Worm (Caenorhabditis elegans) whole organism, L4 larva: ENCODE measurements around the gene clec-173.
A peak's percentile ranks its signal among the peaks of the same experiment; 100 is the strongest.
"Not testable (repeated sequence)": the region's sequence is repeated elsewhere in the genome, so short reads cannot be mapped to it uniquely, and the experiment has no call there.

Experiments
- R02D3.7 ChIP-seq: fragments of 150-350 bp; sonication (generic microtip); optimal IDR thresholded peaks from 3 replicates; lab custom pipeline; 2014; ENCODE audit warnings: missing biosample characterization, missing genetic modification characterization
- T26A8.4 ChIP-seq: fragments of 200-800 bp; sonication (Bioruptor generic); IDR thresholded peaks from 2 replicates; pipeline ENCODE4 v1.3.6; 2022; ENCODE audit warnings: missing genetic modification characterization, missing compliant biosample characterization
- Y105C5A.15 ChIP-seq: fragments of 200-800 bp; sonication (Bioruptor generic); IDR thresholded peaks from 2 replicates; pipeline ENCODE4 v1.3.6; 2022; ENCODE audit warnings: missing genetic modification characterization, missing compliant biosample characterization
- ZK546.5 ChIP-seq, 2 experiments: sonication (generic microtip); optimal IDR thresholded peaks; 2 replicates each; lab custom pipeline; 2017; ENCODE audit warnings: missing biosample characterization in 2 of 2, missing genetic modification characterization in 2 of 2
- aha-1 ChIP-seq: fragments of 150-350 bp; peaks from one replicate; lab custom pipeline; 2014; ENCODE audit warnings: missing biosample characterization, missing genetic modification characterization
- attf-4 ChIP-seq: sonication (generic microtip); optimal IDR thresholded peaks from 3 replicates; lab custom pipeline; 2017; ENCODE audit warnings: missing biosample characterization, missing genetic modification characterization
- ceh-28 ChIP-seq: fragments of 150-350 bp; optimal IDR thresholded peaks from 2 replicates; lab custom pipeline; 2014; ENCODE audit warnings: missing biosample characterization, missing genetic modification reagents, missing genetic modification characterization
- ceh-62 ChIP-seq: sonication (generic microtip); optimal IDR thresholded peaks from 2 replicates; lab custom pipeline; 2017; ENCODE audit warnings: missing biosample characterization, missing genetic modification characterization
- daf-19 ChIP-seq: fragments of 200-800 bp; sonication (Bioruptor generic); conservative IDR thresholded peaks from 2 replicates; pipeline ENCODE4 v1.3.6; 2022; ENCODE audit warnings: missing genetic modification characterization, missing compliant biosample characterization
- dmd-6 ChIP-seq: fragments of 200-800 bp; sonication (Bioruptor generic); IDR thresholded peaks from 2 replicates; pipeline ENCODE4 v1.3.6; 2022; ENCODE audit warnings: missing genetic modification reagents, missing genetic modification characterization, missing compliant biosample characterization
- dmd-9 ChIP-seq: fragments of 200-800 bp; sonication (Bioruptor generic); IDR thresholded peaks from 2 replicates; pipeline ENCODE4 v1.3.6; 2022; ENCODE audit warnings: missing genetic modification reagents, missing genetic modification characterization, missing compliant biosample characterization
- dpl-1 ChIP-seq: fragments of 150-350 bp; optimal IDR thresholded peaks from 2 replicates; lab custom pipeline; 2014; ENCODE audit warnings: missing biosample characterization, missing genetic modification reagents, missing genetic modification characterization
- dve-1 ChIP-seq: sonication (generic microtip); optimal IDR thresholded peaks from 2 replicates; lab custom pipeline; 2017; ENCODE audit warnings: antibody characterized with exemption, mild to moderate bottlenecking, missing genetic modification characterization, missing compliant biosample characterization; ENCODE audit not compliant: insufficient read depth
- egl-43 ChIP-seq: fragments of 200-800 bp; sonication (Bioruptor generic); IDR thresholded peaks from 2 replicates; pipeline ENCODE4 v1.3.6; 2022; ENCODE audit warnings: missing genetic modification reagents, missing genetic modification characterization, missing compliant biosample characterization
- hlh-11 ChIP-seq: fragments of 200-800 bp; sonication (Bioruptor generic); optimal IDR thresholded peaks from 2 replicates; lab custom pipeline; 2018; ENCODE audit warnings: mild to moderate bottlenecking, missing genetic modification characterization, missing compliant biosample characterization
- jun-1 ChIP-seq: fragments of 150-350 bp; optimal IDR thresholded peaks from 2 replicates; lab custom pipeline; 2014; ENCODE audit warnings: missing biosample characterization, missing genetic modification reagents, missing genetic modification characterization
- lim-7 ChIP-seq: fragments of 200-800 bp; sonication (Bioruptor generic); IDR thresholded peaks from 2 replicates; pipeline ENCODE4 v1.3.6; 2022; ENCODE audit warnings: missing genetic modification characterization, missing compliant biosample characterization
- lin-1 ChIP-seq: fragments of 200-800 bp; sonication (Bioruptor generic); IDR thresholded peaks from 2 replicates; pipeline ENCODE4 v1.3.6; 2022; ENCODE audit warnings: missing genetic modification reagents, missing genetic modification characterization, missing compliant biosample characterization
- lin-13 ChIP-seq: fragments of 150-350 bp; optimal IDR thresholded peaks from 2 replicates; lab custom pipeline; 2014; ENCODE audit warnings: missing biosample characterization, missing genetic modification reagents, missing genetic modification characterization
- lin-38 ChIP-seq: fragments of 200-800 bp; sonication (Bioruptor generic); IDR thresholded peaks from 2 replicates; pipeline ENCODE4 v1.3.6; 2022; ENCODE audit warnings: missing genetic modification reagents, missing genetic modification characterization, missing compliant biosample characterization
- lir-3 ChIP-seq: sonication (generic microtip); optimal IDR thresholded peaks from 2 replicates; lab custom pipeline; 2016; ENCODE audit warnings: mild to moderate bottlenecking, missing genetic modification characterization, missing compliant biosample characterization
- mep-1 ChIP-seq: fragments of 150-350 bp; sonication (generic microtip); optimal IDR thresholded peaks from 3 replicates; lab custom pipeline; 2014; ENCODE audit warnings: missing biosample characterization, missing genetic modification characterization
- nhr-102 ChIP-seq: sonication (generic microtip); optimal IDR thresholded peaks from 2 replicates; lab custom pipeline; 2016; ENCODE audit warnings: mild to moderate bottlenecking, missing genetic modification characterization, moderate library complexity, missing compliant biosample characterization
- nhr-11 ChIP-seq: fragments of 150-350 bp; optimal IDR thresholded peaks from 2 replicates; lab custom pipeline; 2014; ENCODE audit warnings: missing biosample characterization, missing genetic modification characterization
- nhr-28 ChIP-seq: fragments of 150-350 bp; optimal IDR thresholded peaks from 2 replicates; lab custom pipeline; 2014; ENCODE audit warnings: missing biosample characterization, missing genetic modification characterization
- nhr-48 ChIP-seq: sonication (generic microtip); optimal IDR thresholded peaks from 2 replicates; lab custom pipeline; 2016; ENCODE audit warnings: mild to moderate bottlenecking, missing genetic modification characterization, missing compliant biosample characterization
- set-16 ChIP-seq: fragments of 200-800 bp; sonication (Bioruptor generic); IDR thresholded peaks from 2 replicates; pipeline ENCODE4 v1.3.6; 2022; ENCODE audit warnings: missing genetic modification reagents, missing genetic modification characterization, missing compliant biosample characterization
- spr-3 ChIP-seq: fragments of 200-800 bp; sonication (Bioruptor generic); optimal IDR thresholded peaks from 2 replicates; lab custom pipeline; 2018; ENCODE audit warnings: mild to moderate bottlenecking, missing genetic modification characterization, missing compliant biosample characterization
- unc-130 ChIP-seq: sonication (generic microtip); optimal IDR thresholded peaks from 2 replicates; lab custom pipeline; 2016; ENCODE audit warnings: missing genetic modification reagents, missing genetic modification characterization, missing compliant biosample characterization
- unc-39 ChIP-seq: sonication (generic microtip); optimal IDR thresholded peaks from 2 replicates; lab custom pipeline; 2017; ENCODE audit warnings: missing biosample characterization, missing genetic modification characterization
- unc-62 ChIP-seq, 3 experiments: fragments of 150-350 bp in 1 of 3; sonication (generic microtip); optimal IDR thresholded peaks in 2 of 3; peaks in 1 of 3; 1 replicate in 1 of 3; 2 replicates in 2 of 3; lab custom pipeline; 2014 to 2017; ENCODE audit warnings: missing biosample characterization in 3 of 3, missing genetic modification characterization in 3 of 3, missing genetic modification reagents in 3 of 3, missing genotype in 1 of 3
- zfp-2 ChIP-seq: sonication (generic microtip); optimal IDR thresholded peaks from 2 replicates; lab custom pipeline; 2016; ENCODE audit warnings: mild to moderate bottlenecking, missing genetic modification characterization, missing compliant biosample characterization
- zip-11 ChIP-seq: fragments of 200-800 bp; sonication (Bioruptor generic); IDR thresholded peaks from 2 replicates; pipeline ENCODE4 v1.3.6; 2022; ENCODE audit warnings: missing genetic modification characterization, missing compliant biosample characterization
- ztf-11 ChIP-seq: fragments of 150-350 bp; optimal IDR thresholded peaks from 2 replicates; lab custom pipeline; 2014; ENCODE audit warnings: missing biosample characterization, missing genetic modification characterization
- ztf-7 ChIP-seq: fragments of 150-350 bp; optimal IDR thresholded peaks from 2 replicates; lab custom pipeline; 2014; ENCODE audit warnings: missing biosample characterization, missing genetic modification characterization

Gene clec-173

DNA sequence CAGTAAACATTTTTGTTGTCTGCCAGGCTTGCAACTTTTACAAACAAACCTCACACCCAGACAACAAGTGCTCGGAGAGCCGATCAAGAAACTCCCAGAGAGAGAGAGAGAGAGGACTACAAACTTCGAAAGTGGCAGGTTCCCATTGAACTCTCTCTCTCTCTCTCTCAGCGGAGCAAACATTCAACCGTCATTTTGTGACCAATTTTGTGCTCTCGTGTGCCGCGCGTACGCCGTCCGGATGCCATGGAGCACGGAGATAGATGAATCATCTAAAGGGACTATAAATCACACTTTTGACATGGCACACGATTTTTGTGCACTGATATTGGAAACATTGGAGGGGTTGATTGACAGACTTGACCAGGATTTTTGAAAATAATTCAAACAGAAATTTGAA is 41.4 kb upstream of the clec-173 start:
- TF ChIP-seq nhr-48 (no peak), ceh-28 (no peak), nhr-28 (tag; lab: Kevin White, UChicago) (peak; percentile 9)

DNA sequence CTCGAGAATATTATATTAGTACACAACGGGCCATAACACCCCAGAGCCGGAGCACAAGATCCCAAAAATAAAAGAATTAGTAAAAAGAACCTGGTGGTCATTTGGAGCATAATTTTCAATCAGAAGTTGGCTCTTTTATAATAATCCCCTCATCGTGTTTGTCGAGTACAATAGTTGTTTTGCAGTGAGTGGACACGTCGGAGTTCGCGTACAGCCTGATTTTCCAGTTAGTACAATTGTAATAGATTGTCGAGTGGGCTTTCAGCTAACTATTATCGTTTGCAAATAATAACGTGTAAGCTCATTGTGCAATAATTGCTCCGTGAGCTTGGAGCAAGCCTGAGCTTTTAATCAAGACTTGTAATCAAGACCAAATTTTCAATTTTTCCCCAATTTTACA is 40.0 kb upstream of the clec-173 start, which contains the start of gene W08E12.9:
W08E12.9 (minus strand) TSS at position 101 of the 400 bp plus-strand sequence.
- TF ChIP-seq nhr-28 (tag; lab: Kevin White, UChicago) (no peak), nhr-11 (no peak), lin-1 (GFP tag; lab: Robert Waterston, UW) (no peak), ZK546.5 (tag; optimal IDR thresholded peaks at IDR 0.05; lab: Kevin White, UChicago) (no peak), R02D3.7 (no peak), lim-7 (GFP tag; lab: Robert Waterston, UW) (no peak), unc-130 (GFP tag; lab: Kevin White, UChicago) (no peak), dpl-1 (GFP tag; lab: Kevin White, UChicago) (no peak), dmd-6 (GFP tag; lab: Robert Waterston, UW) (no peak), aha-1 (tag; lab: Kevin White, UChicago) (no peak), zip-11 (GFP tag; lab: Robert Waterston, UW) (no peak), Y105C5A.15 (GFP tag; lab: Robert Waterston, UW) (no peak), ztf-11 (tag; lab: Kevin White, UChicago) (no peak), dve-1 (no peak), T26A8.4 (GFP tag; lab: Robert Waterston, UW) (no peak), lir-3 (tag; lab: Kevin White, UChicago) (no peak), ceh-62 (no peak), daf-19 (GFP tag; lab: Robert Waterston, UW) (no peak), zfp-2 (tag; lab: Kevin White, UChicago) (no peak), ztf-7 (tag; lab: Kevin White, UChicago) (no peak)

DNA sequence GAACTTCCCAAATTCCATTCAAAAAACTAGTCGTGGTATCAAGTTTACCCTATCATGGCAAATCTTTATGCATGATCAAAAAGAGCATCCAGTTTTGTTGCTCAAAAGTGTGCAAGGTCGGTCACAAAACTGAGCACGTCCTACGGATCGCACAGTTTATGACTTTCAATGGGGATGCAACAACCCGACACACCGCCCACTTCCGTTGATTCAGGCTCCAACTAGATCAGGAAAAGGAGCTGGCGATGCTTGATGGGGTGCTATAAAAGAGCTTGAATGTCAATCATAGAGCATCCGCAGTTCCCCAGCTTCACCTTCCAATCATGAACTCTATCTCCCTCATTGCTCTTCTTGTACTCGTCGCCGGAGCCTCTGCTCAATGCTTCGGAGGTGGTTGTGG is 38.1 kb upstream of the clec-173 start, which contains the start of gene W08E12.2:
W08E12.2 (plus strand) TSS at position 301 of the 400 bp plus-strand sequence.
- TF ChIP-seq Y105C5A.15 (GFP tag; lab: Robert Waterston, UW): no peak
- TF ChIP-seq unc-62 (GFP tag; optimal IDR thresholded peaks at IDR 0.05 in 1 of 2; lab: Kevin White, UChicago): peak in 1 of 2 experiments; percentile 27
- TF ChIP-seq unc-62 (tag; optimal IDR thresholded peaks at IDR 0.05; lab: Kevin White, UChicago): no peak

DNA sequence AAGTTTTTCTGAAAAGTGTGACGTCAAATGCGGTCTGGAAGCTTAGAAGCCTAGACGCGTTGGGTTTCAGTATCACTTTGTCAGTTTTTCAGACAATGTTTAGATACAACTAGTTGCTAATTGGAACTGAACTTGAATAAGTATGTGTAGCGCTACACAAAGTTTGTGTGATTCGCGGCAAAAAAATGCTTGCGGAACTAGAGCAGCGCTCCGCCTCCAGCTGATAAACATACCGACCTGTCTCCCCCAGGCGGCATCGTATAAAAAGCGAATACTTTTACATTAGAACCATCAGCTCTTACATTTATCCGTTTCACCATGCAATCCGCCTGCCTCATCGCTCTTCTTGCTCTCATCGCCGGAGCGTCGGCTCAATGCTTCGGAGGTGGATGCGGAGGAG is 36.2 kb upstream of the clec-173 start, which contains the start of gene idpp-12:
idpp-12 (plus strand) TSS at position 301 of the 400 bp plus-strand sequence.
- TF ChIP-seq attf-4 (tag; lab: Kevin White, UChicago); ZK546.5 (tag; optimal IDR thresholded peaks at IDR 0.05; lab: Kevin White, UChicago); aha-1 (tag; lab: Kevin White, UChicago): not testable (repeated sequence)

DNA sequence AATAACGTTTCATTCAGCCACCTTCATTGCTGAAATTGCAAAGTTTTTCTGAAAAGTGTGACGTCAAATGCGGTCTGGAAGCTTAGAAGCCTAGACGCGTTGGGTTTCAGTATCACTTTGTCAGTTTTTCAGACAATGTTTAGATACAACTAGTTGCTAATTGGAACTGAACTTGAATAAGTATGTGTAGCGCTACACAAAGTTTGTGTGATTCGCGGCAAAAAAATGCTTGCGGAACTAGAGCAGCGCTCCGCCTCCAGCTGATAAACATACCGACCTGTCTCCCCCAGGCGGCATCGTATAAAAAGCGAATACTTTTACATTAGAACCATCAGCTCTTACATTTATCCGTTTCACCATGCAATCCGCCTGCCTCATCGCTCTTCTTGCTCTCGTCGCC is 34.6 kb upstream of the clec-173 start, which contains the start of gene W08E12.4:
W08E12.4 (plus strand) TSS at position 301 of the 400 bp plus-strand sequence.
- 0 out of 2 replicates have a peak, but pooled peaks have one; percentile 7 for TF ChIP-seq set-16 (GFP tag; lab: Robert Waterston, UW)

DNA sequence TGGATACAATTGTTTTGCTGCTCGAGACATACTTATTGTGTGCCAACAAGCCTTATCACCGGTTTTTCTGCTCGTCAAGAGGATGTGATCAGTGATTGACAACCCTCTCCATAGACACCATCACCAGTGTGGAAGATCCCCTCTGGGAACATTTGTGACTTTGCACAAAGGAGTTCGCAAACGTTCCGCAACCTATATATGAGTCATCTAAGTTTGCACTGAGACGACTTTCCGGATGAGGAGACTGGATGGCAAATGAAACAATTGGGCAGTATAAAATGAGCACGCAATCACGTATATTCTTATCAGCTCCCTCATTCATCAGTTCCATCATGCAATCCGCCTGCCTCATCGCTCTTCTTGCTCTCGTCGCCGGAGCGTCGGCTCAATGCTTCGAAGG is 33.0 kb upstream of the clec-173 start, which contains the start of gene W08E12.5:
W08E12.5 (plus strand) TSS at position 301 of the 400 bp plus-strand sequence.
- no peak for TF ChIP-seq hlh-11 (tag; lab: Kevin White, UChicago)
- no peak for TF ChIP-seq dmd-9 (GFP tag; lab: Robert Waterston, UW)
- TF ChIP-seq lin-13 (GFP tag; lab: Kevin White, UChicago): no peak
- no peak for TF ChIP-seq spr-3 (GFP tag; lab: Kevin White, UChicago)
- no peak for TF ChIP-seq lin-38 (GFP tag; lab: Robert Waterston, UW)
- no peak for TF ChIP-seq mep-1 (tag; lab: Kevin White, UChicago)
- TF ChIP-seq dve-1: no peak
- TF ChIP-seq dmd-6 (GFP tag; lab: Robert Waterston, UW): no peak
- TF ChIP-seq R02D3.7: no peak
- no peak for TF ChIP-seq jun-1 (tag; lab: Kevin White, UChicago)
- TF ChIP-seq nhr-102: no peak
- TF ChIP-seq unc-39 (tag; lab: Kevin White, UChicago): no peak
- TF ChIP-seq egl-43: no peak
- TF ChIP-seq, all 104 proteins: peak for 0
